Worm (Caenorhabditis elegans) whole organism, young adult: Measurements from ENCODE around the gene M04D8.8.
"Not testable (repeated sequence)": the region's sequence is repeated elsewhere in the genome, so short reads cannot be mapped to it uniquely, and the experiment has no call there.

Source experiments
- K11D2.4 ChIP-seq: fragments of 200-800 bp; sonication (Bioruptor generic); IDR thresholded peaks from 2 replicates; pipeline ENCODE4 v1.3.6; 2022; ENCODE audit warnings: missing genetic modification reagents, missing genetic modification characterization, missing compliant biosample characterization
- pha-4 ChIP-seq: fragments of 150-350 bp; sonication (generic microtip); optimal IDR thresholded peaks from 2 replicates; lab custom pipeline; 2014; ENCODE audit warnings: missing biosample characterization, missing genetic modification reagents, missing genetic modification characterization

DNA sequence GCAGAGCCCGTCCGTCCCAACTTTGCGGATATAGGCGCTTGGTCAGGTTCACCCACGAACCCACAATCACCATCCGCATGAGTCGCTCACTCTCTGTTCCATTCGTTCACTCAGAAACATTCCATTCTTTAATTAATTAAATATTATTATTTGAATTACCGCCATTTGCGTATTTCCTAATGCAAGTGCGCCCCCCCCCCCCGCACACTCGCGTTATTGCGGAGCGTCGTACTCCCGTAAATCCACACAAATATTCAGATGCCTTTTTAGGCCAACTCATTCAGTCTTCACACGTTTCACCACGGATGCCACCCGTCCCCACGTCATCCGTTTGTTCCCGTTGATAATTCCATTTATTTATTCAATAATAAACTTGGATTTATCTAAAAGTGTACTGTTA lies 16.3 kb downstream of the M04D8.8 start, which contains the start of gene T16G12.3:
- TF ChIP-seq K11D2.4 (GFP tag; lab: Robert Waterston, UW); pha-4 (tag; lab: Kevin White, UChicago): not testable (repeated sequence)
